Worm (Caenorhabditis elegans): Measurements from ENCODE around the gene F59B10.5.

DNA sequence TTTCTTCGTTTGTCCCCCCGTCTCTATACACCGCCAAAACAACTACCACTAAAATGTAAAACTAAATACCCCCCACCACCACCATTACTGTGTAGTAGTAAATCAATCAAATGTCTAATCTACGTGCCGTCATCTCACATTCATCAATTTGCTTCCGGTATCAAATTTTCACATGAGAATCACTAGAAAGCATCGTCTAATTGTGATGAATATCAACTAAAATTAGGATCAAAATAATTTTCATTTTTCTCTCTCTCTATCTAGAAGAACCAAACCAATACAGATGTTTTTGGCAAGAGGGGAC lies 23.3 kb upstream of the F59B10.5 start:
- no peak for TF ChIP-seq ref-1 (GFP tag; conservative IDR thresholded peaks at IDR 0.05)
- TF ChIP-seq tab-1 (GFP tag; IDR thresholded peaks at IDR 0.05) = no peak
- no peak for TF ChIP-seq T22C8.4 (GFP tag; IDR thresholded peaks at IDR 0.05)
- no peak for TF ChIP-seq klf-2 (GFP tag; conservative IDR thresholded peaks at IDR 0.05)
- TF ChIP-seq ztf-23 (GFP tag; IDR thresholded peaks at IDR 0.05) = no peak
- no peak for TF ChIP-seq med-1 (GFP tag; optimal IDR thresholded peaks at IDR 0.05; ENCODE audit: insufficient read depth)

Data from whole organism, midembryonic.